Worm (Caenorhabditis elegans) whole organism, L4 larva: ENCODE results near the gene far-5.
A peak's percentile ranks its signal among the peaks of the same experiment; 100 is the strongest.

Experiments
- F37D6.2 ChIP-seq: sonication (generic microtip); optimal IDR thresholded peaks from 2 replicates; lab custom pipeline; 2016; ENCODE audit warnings: mild to moderate bottlenecking, missing genetic modification characterization, missing compliant biosample characterization
- R02D3.7 ChIP-seq: fragments of 150-350 bp; sonication (generic microtip); optimal IDR thresholded peaks from 3 replicates; lab custom pipeline; 2014; ENCODE audit warnings: missing biosample characterization, missing genetic modification characterization
- T20F7.1 ChIP-seq: fragments of 200-800 bp; sonication (Bioruptor generic); optimal IDR thresholded peaks from 2 replicates; lab custom pipeline; 2018; ENCODE audit warnings: mild to moderate bottlenecking, missing genetic modification characterization, missing compliant biosample characterization
- T26A8.4 ChIP-seq: fragments of 200-800 bp; sonication (Bioruptor generic); IDR thresholded peaks from 2 replicates; pipeline ENCODE4 v1.3.6; 2022; ENCODE audit warnings: missing genetic modification characterization, missing compliant biosample characterization
- ZK546.5 ChIP-seq, 2 experiments: sonication (generic microtip); optimal IDR thresholded peaks; 2 replicates each; lab custom pipeline; 2017; ENCODE audit warnings: missing biosample characterization in 2 of 2, missing genetic modification characterization in 2 of 2
- aha-1 ChIP-seq: fragments of 150-350 bp; peaks from one replicate; lab custom pipeline; 2014; ENCODE audit warnings: missing biosample characterization, missing genetic modification characterization
- ceh-44 ChIP-seq: fragments of 200-800 bp; sonication (Bioruptor generic); IDR thresholded peaks from 2 replicates; pipeline ENCODE4 v1.3.6; 2022; ENCODE audit warnings: missing genetic modification reagents, missing genetic modification characterization, missing compliant biosample characterization
- ceh-82 ChIP-seq: sonication (generic microtip); optimal IDR thresholded peaks from 2 replicates; lab custom pipeline; 2017; ENCODE audit warnings: missing biosample characterization, missing genetic modification characterization
- daf-12 ChIP-seq: fragments of 150-350 bp; optimal IDR thresholded peaks from 2 replicates; lab custom pipeline; 2014; ENCODE audit warnings: missing biosample characterization, missing genetic modification reagents, missing genetic modification characterization
- daf-16 ChIP-seq, 3 experiments: sonication (generic microtip); optimal IDR thresholded peaks; 2 replicates each; lab custom pipeline; 2016 to 2017; ENCODE audit warnings: missing genetic modification characterization in 3 of 3, missing genetic modification reagents in 3 of 3, mild to moderate bottlenecking in 2 of 3, missing compliant biosample characterization in 2 of 3, missing biosample characterization in 1 of 3, moderate library complexity in 1 of 3
- dmd-6 ChIP-seq: fragments of 200-800 bp; sonication (Bioruptor generic); IDR thresholded peaks from 2 replicates; pipeline ENCODE4 v1.3.6; 2022; ENCODE audit warnings: missing genetic modification reagents, missing genetic modification characterization, missing compliant biosample characterization
- dpl-1 ChIP-seq: fragments of 150-350 bp; optimal IDR thresholded peaks from 2 replicates; lab custom pipeline; 2014; ENCODE audit warnings: missing biosample characterization, missing genetic modification reagents, missing genetic modification characterization
- dve-1 ChIP-seq: sonication (generic microtip); optimal IDR thresholded peaks from 2 replicates; lab custom pipeline; 2017; ENCODE audit warnings: antibody characterized with exemption, mild to moderate bottlenecking, missing genetic modification characterization, missing compliant biosample characterization; ENCODE audit not compliant: insufficient read depth
- fkh-10 ChIP-seq: fragments of 150-350 bp; optimal IDR thresholded peaks from 2 replicates; lab custom pipeline; 2014; ENCODE audit warnings: missing biosample characterization, missing genetic modification reagents, missing genetic modification characterization
- hif-1 ChIP-seq, 2 experiments: sonication (generic microtip); optimal IDR thresholded peaks; 2 replicates each; lab custom pipeline; 2016 to 2017; ENCODE audit warnings: missing compliant biosample characterization in 2 of 2, missing genetic modification characterization in 2 of 2, missing genetic modification reagents in 2 of 2, missing genotype in 2 of 2, mild to moderate bottlenecking in 1 of 2
- hlh-30 ChIP-seq: sonication (generic microtip); optimal IDR thresholded peaks from 2 replicates; lab custom pipeline; 2017; ENCODE audit warnings: antibody characterized with exemption, mild to moderate bottlenecking, missing genetic modification characterization, missing compliant biosample characterization; ENCODE audit not compliant: insufficient read depth
- lin-13 ChIP-seq: fragments of 150-350 bp; optimal IDR thresholded peaks from 2 replicates; lab custom pipeline; 2014; ENCODE audit warnings: missing biosample characterization, missing genetic modification reagents, missing genetic modification characterization
- lin-29 ChIP-seq: fragments of 200-800 bp; sonication (Bioruptor generic); IDR thresholded peaks from 2 replicates; pipeline ENCODE4 v1.3.6; 2022; ENCODE audit warnings: missing genetic modification reagents, missing genetic modification characterization, missing compliant biosample characterization
- lsy-2 ChIP-seq, 2 experiments: fragments of 150-350 bp in 1 of 2; sonication (generic microtip) in 1 of 2; optimal IDR thresholded peaks; 2 replicates each; lab custom pipeline; 2014 to 2017; ENCODE audit warnings: missing biosample characterization in 2 of 2, missing genetic modification characterization in 2 of 2
- mes-2 ChIP-seq: sonication (generic microtip); optimal IDR thresholded peaks from 2 replicates; lab custom pipeline; 2016; ENCODE audit warnings: missing genotype, mild to moderate bottlenecking, missing genetic modification characterization, missing compliant biosample characterization; ENCODE audit not compliant: poor library complexity, severe bottlenecking
- nhr-11 ChIP-seq: fragments of 150-350 bp; optimal IDR thresholded peaks from 2 replicates; lab custom pipeline; 2014; ENCODE audit warnings: missing biosample characterization, missing genetic modification characterization
- nhr-111 ChIP-seq: fragments of 200-800 bp; sonication (Bioruptor generic); optimal IDR thresholded peaks from 2 replicates; lab custom pipeline; 2018; ENCODE audit warnings: mild to moderate bottlenecking, missing genetic modification characterization, missing compliant biosample characterization
- nhr-237 ChIP-seq: sonication (generic microtip); optimal IDR thresholded peaks from 2 replicates; lab custom pipeline; 2017; ENCODE audit warnings: missing biosample characterization, missing genetic modification characterization
- nhr-25 ChIP-seq: sonication (generic microtip); optimal IDR thresholded peaks from 2 replicates; lab custom pipeline; 2017; ENCODE audit warnings: missing genetic modification characterization, mild to moderate bottlenecking, missing compliant biosample characterization, antibody characterized with exemption, moderate library complexity, borderline replicate concordance; ENCODE audit not compliant: insufficient read depth
- nhr-28 ChIP-seq: fragments of 150-350 bp; optimal IDR thresholded peaks from 2 replicates; lab custom pipeline; 2014; ENCODE audit warnings: missing biosample characterization, missing genetic modification characterization
- nhr-6 ChIP-seq: fragments of 150-350 bp; optimal IDR thresholded peaks from 2 replicates; lab custom pipeline; 2014; ENCODE audit warnings: missing biosample characterization, missing genetic modification characterization
- pqm-1 ChIP-seq: sonication (generic microtip); optimal IDR thresholded peaks from 2 replicates; lab custom pipeline; 2017; ENCODE audit warnings: missing biosample characterization, missing genetic modification characterization
- tag-97 ChIP-seq: fragments of 200-800 bp; sonication (Bioruptor generic); IDR thresholded peaks from 2 replicates; pipeline ENCODE4 v1.3.6; 2022; ENCODE audit warnings: missing genetic modification characterization, missing compliant biosample characterization
- tra-1 ChIP-seq: fragments of 200-800 bp; sonication (Bioruptor generic); IDR thresholded peaks from 2 replicates; pipeline ENCODE4 v1.3.6; 2022; ENCODE audit warnings: missing genetic modification reagents, missing genetic modification characterization, missing compliant biosample characterization
- unc-130 ChIP-seq: sonication (generic microtip); optimal IDR thresholded peaks from 2 replicates; lab custom pipeline; 2016; ENCODE audit warnings: missing genetic modification reagents, missing genetic modification characterization, missing compliant biosample characterization
- unc-62 ChIP-seq, 3 experiments: fragments of 150-350 bp in 1 of 3; sonication (generic microtip); optimal IDR thresholded peaks in 2 of 3; peaks in 1 of 3; 1 replicate in 1 of 3; 2 replicates in 2 of 3; lab custom pipeline; 2014 to 2017; ENCODE audit warnings: missing biosample characterization in 3 of 3, missing genetic modification characterization in 3 of 3, missing genetic modification reagents in 3 of 3, missing genotype in 1 of 3

Gene far-5

DNA sequence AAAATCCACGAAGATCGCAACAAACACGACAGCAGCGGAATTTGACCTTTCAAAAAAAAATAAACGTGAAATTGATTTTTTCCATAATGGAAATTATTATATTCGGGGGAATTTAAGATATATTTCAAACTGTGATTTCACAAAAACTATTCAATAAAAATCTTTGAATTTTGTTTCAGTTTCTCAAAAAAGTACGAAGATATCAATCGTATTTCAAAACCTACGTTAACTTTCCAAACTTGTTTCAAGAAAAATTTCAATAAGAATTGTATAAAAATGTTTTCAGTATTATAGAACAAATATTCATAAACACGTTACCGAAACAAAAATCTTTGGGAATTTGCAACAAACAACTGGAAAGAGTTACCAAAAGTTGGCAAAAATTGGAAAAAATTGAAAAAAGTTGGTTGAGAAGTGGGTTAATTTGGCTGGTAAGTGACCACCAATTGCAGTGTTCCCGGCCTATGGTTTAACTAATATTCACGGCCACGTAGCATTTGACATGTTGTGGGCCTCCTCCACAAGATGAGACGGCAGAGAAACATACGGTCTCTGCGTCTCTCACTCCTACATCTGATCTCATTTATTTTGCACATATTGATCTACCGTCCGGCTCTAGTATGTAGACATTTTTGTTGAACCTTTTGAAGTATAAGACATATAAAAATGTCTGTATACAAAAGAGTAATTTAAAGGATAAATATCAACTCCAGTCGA lies 44.4 kb upstream of the far-5 start, which contains the start of the genes T16G1.9 and T16G1.18 (continued):
- TF ChIP-seq T26A8.4 (GFP tag; lab: Robert Waterston, UW): no peak
- TF ChIP-seq dve-1 (tag; lab: Kevin White, UChicago): peak; percentile 57
- peak; percentile 50 for TF ChIP-seq lin-13 (GFP tag; lab: Kevin White, UChicago)

DNA sequence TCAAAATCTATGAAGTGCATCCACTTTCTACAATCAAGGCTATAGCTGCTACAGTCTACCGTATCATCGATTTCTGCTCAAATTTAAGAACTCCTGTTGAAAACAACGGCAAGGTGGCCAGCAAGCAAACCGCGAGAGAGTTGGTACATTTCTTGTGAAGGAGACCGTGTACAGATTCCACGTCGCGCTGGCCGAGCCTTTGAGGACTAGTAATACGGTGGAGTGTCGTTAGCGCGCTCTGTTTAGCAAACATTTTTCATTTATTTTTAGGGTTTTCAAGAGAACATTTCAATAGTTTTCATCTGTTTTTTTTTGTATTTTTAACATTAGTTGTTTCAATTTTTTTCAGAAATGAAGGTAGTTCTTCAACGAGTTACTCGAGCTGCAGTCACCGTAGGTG lies 43.1 kb upstream of the far-5 start, which contains the start of gene pqn-68:
Gene pqn-68 (plus strand): TSS at position 350 of the 400 bp plus-strand sequence.
- TF ChIP-seq hlh-30 (peak; percentile 8), nhr-6 (peak; percentile 80), nhr-237 (no peak), R02D3.7 (tag; lab: Kevin White, UChicago) (no peak), unc-130 (GFP tag; lab: Kevin White, UChicago) (no peak), dve-1 (tag; lab: Kevin White, UChicago) (peak; percentile 17), dpl-1 (GFP tag; lab: Kevin White, UChicago) (peak; percentile 25), hif-1 (tag; optimal IDR thresholded peaks at IDR 0.05; lab: Kevin White, UChicago) (peak in 1 of 2 experiments; percentile 8), mes-2 (peak; percentile 85), lsy-2 (tag; optimal IDR thresholded peaks at IDR 0.05; lab: Kevin White, UChicago) (peak in 1 of 2 experiments; percentile 55), pqm-1 (tag; lab: Kevin White, UChicago) (no peak), T20F7.1 (GFP tag; lab: Kevin White, UChicago) (peak; percentile 92), aha-1 (peak; percentile 71), daf-16 (GFP tag; optimal IDR thresholded peaks at IDR 0.05; lab: Kevin White, UChicago) (no peak), daf-16 (tag; optimal IDR thresholded peaks at IDR 0.05; lab: Kevin White, UChicago) (peak; percentile 6), tag-97 (no peak)

DNA sequence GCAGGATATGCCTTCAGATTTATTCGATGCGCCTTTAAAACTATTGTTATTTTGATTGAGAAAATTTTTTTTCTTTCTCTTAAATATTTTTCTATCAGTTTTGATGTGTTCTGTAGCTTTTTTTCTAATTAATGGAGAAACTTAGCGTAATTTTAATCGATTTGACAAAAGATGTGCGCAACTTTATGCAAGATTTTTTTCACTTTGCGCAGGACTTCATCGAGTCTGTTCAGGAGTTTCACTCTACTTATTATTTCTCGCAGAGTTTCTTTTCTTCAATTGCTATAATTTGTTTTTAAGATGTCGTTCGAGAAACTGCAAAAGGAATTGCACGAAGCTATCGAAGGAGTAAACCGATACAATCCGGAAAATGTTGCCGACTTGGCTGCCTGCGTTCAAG lies 41.7 kb upstream of the far-5 start, which contains the start of gene eif-3.K:
Gene eif-3.K (plus strand): TSS at position 301 of the 400 bp plus-strand sequence.
- TF ChIP-seq ceh-44 (GFP tag; lab: Robert Waterston, UW): no peak
- peak in 1 of 2 experiments; percentile 24 for TF ChIP-seq unc-62 (GFP tag; optimal IDR thresholded peaks at IDR 0.05 in 1 of 2; lab: Kevin White, UChicago)
- TF ChIP-seq unc-62 (tag; optimal IDR thresholded peaks at IDR 0.05; lab: Kevin White, UChicago): no peak
- no peak for TF ChIP-seq nhr-111 (GFP tag; lab: Kevin White, UChicago)
- TF ChIP-seq dmd-6 (GFP tag; lab: Robert Waterston, UW): no peak
- TF ChIP-seq nhr-11 (tag; lab: Kevin White, UChicago): no peak
- TF ChIP-seq, all 104 proteins: peak for 1

DNA sequence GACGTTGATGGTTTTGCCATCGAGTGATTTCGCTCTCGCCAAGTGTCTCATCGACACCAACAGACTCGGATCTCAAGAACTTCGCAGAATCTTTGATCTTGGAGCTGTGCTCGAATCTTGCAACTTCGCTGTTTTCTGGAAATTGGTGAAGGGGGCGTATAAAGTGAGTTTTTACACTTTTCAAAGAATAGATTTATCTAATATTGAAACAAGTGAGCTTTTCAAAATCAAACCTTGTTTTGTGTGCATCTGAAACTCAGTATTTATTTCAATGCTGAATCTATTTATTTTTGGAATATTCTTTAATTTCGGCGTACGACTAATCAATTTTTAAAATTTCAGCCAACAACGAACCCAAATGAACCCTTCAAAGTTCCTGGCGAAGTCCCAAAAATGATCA lies 41.1 kb upstream of the far-5 start:
- TF ChIP-seq ZK546.5 (tag; optimal IDR thresholded peaks at IDR 0.05; lab: Kevin White, UChicago) (no peak), daf-12 (no peak), fkh-10 (no peak), hif-1 (tag; optimal IDR thresholded peaks at IDR 0.05; lab: Kevin White, UChicago) (no peak), nhr-28 (tag; lab: Kevin White, UChicago) (no peak), nhr-11 (tag; lab: Kevin White, UChicago) (no peak), aha-1 (peak; percentile 76), nhr-25 (no peak), tra-1 (GFP tag; lab: Robert Waterston, UW) (no peak), unc-62 (GFP tag; optimal IDR thresholded peaks at IDR 0.05 in 1 of 2; lab: Kevin White, UChicago) (peak in 1 of 2 experiments; percentile 77), unc-62 (tag; optimal IDR thresholded peaks at IDR 0.05; lab: Kevin White, UChicago) (no peak), F37D6.2 (tag; lab: Kevin White, UChicago) (no peak)

DNA sequence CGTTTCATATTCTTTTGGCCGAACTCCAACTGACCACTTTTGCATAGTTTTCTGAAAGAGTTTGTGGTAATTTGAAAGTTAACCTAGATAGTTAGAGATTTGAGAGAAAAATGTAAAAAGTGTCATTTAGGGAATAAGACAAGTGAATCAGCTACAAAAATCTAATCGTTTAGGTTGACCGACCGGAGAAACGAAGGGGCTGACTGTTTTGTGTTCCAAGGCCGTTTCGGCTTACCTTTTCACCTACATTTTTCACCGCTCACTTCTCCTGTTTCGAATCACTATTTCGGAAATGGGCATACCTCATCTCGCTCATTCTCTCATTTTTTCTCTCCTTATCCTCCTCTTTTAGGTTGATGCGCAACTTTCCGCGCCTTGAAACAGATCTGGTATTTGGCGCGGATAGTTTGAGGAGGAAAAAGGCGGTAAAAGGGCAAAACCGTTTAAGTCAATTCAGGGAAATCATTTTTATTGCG lies 34.2 kb upstream of the far-5 start, which contains the start of gene mpst-7:
Gene mpst-7 (minus strand): TSS at position 51 of the 476 bp plus-strand sequence.
- peak in 1 of 2 experiments; percentile 25 for TF ChIP-seq unc-62 (GFP tag; optimal IDR thresholded peaks at IDR 0.05 in 1 of 2; lab: Kevin White, UChicago)
- no peak for TF ChIP-seq unc-62 (tag; optimal IDR thresholded peaks at IDR 0.05; lab: Kevin White, UChicago)
- TF ChIP-seq lin-29 (GFP tag; lab: Robert Waterston, UW): no peak
- TF ChIP-seq nhr-28 (tag; lab: Kevin White, UChicago): peak; percentile 12
- no peak for TF ChIP-seq ceh-82
